Worm (Caenorhabditis elegans) whole organism, late embryonic: ENCODE results near the gene pqn-53.

Experiments used
- C08G9.2 ChIP-seq: sonication (generic microtip); optimal IDR thresholded peaks from 2 replicates; lab custom pipeline; 2016; ENCODE audit warnings: mild to moderate bottlenecking, missing genetic modification characterization, moderate library complexity, missing compliant biosample characterization
- C38D4.7 ChIP-seq: fragments of 200-800 bp; sonication (Bioruptor generic); optimal IDR thresholded peaks from 2 replicates; lab custom pipeline; 2018; ENCODE audit warnings: mild to moderate bottlenecking, missing genetic modification characterization, moderate library complexity, missing compliant biosample characterization
- ahr-1 ChIP-seq: sonication (generic microtip); optimal IDR thresholded peaks from 2 replicates; lab custom pipeline; 2016; ENCODE audit warnings: missing genetic modification characterization, missing compliant biosample characterization
- ama-1 ChIP-seq: fragments of 150-350 bp; optimal IDR thresholded peaks from 2 replicates; lab custom pipeline; 2014
- ceh-18 ChIP-seq: sonication (generic microtip); optimal IDR thresholded peaks from 2 replicates; lab custom pipeline; 2016; ENCODE audit warnings: missing genetic modification characterization, missing compliant biosample characterization
- ceh-19 ChIP-seq: fragments of 200-800 bp; sonication (Bioruptor generic); optimal IDR thresholded peaks from 2 replicates; lab custom pipeline; 2018; ENCODE audit warnings: mild to moderate bottlenecking, missing genetic modification characterization, missing compliant biosample characterization
- ceh-24 ChIP-seq: sonication (generic microtip); optimal IDR thresholded peaks from 2 replicates; lab custom pipeline; 2016; ENCODE audit warnings: mild to moderate bottlenecking, missing genetic modification characterization, missing compliant biosample characterization
- ceh-30 ChIP-seq: fragments of 150-350 bp; optimal IDR thresholded peaks from 2 replicates; lab custom pipeline; 2014; ENCODE audit warnings: missing biosample characterization, missing genetic modification characterization
- ceh-31 ChIP-seq: sonication (generic microtip); optimal IDR thresholded peaks from 2 replicates; lab custom pipeline; 2016; ENCODE audit warnings: missing genetic modification characterization, missing compliant biosample characterization
- ceh-34 ChIP-seq: sonication (generic microtip); optimal IDR thresholded peaks from 2 replicates; lab custom pipeline; 2016; ENCODE audit warnings: mild to moderate bottlenecking, missing genetic modification characterization, missing compliant biosample characterization
- dmd-4 ChIP-seq: sonication (generic microtip); optimal IDR thresholded peaks from 2 replicates; lab custom pipeline; 2016; ENCODE audit warnings: borderline replicate concordance, missing genetic modification characterization, missing compliant biosample characterization
- dve-1 ChIP-seq: sonication (generic microtip); optimal IDR thresholded peaks from 2 replicates; lab custom pipeline; 2017; ENCODE audit warnings: antibody characterized with exemption, mild to moderate bottlenecking, missing genetic modification characterization, missing compliant biosample characterization
- elt-2 ChIP-seq: sonication (generic microtip); optimal IDR thresholded peaks from 2 replicates; lab custom pipeline; 2016; ENCODE audit warnings: missing genetic modification reagents, missing genetic modification characterization, missing compliant biosample characterization
- ets-4 ChIP-seq: sonication (generic microtip); optimal IDR thresholded peaks from 2 replicates; lab custom pipeline; 2016; ENCODE audit warnings: missing genetic modification characterization, missing compliant biosample characterization
- fkh-6 ChIP-seq: sonication (generic microtip); optimal IDR thresholded peaks from 2 replicates; lab custom pipeline; 2016; ENCODE audit warnings: missing genetic modification characterization, missing compliant biosample characterization
- gmeb-2 ChIP-seq: sonication (generic microtip); optimal IDR thresholded peaks from 2 replicates; lab custom pipeline; 2016; ENCODE audit warnings: missing genetic modification characterization, inconsistent platforms, missing compliant biosample characterization
- hlh-8 ChIP-seq: sonication (generic microtip); optimal IDR thresholded peaks from 2 replicates; lab custom pipeline; 2016; ENCODE audit warnings: missing genotype, missing genetic modification characterization, missing compliant biosample characterization
- lim-6 ChIP-seq: sonication (generic microtip); optimal IDR thresholded peaks from 2 replicates; lab custom pipeline; 2016; ENCODE audit warnings: missing genetic modification characterization, missing compliant biosample characterization
- madf-2 ChIP-seq: sonication (generic microtip); optimal IDR thresholded peaks from 2 replicates; lab custom pipeline; 2017; ENCODE audit warnings: missing genetic modification characterization, missing compliant biosample characterization
- mec-3 ChIP-seq: sonication (generic microtip); optimal IDR thresholded peaks from 2 replicates; lab custom pipeline; 2016; ENCODE audit warnings: borderline replicate concordance, missing genetic modification characterization, missing compliant biosample characterization
- nhr-232 ChIP-seq: sonication (generic microtip); optimal IDR thresholded peaks from 2 replicates; lab custom pipeline; 2016; ENCODE audit warnings: missing genetic modification characterization, missing compliant biosample characterization
- odd-2 ChIP-seq: sonication (generic microtip); optimal IDR thresholded peaks from 2 replicates; lab custom pipeline; 2017; ENCODE audit warnings: antibody characterized with exemption, mild to moderate bottlenecking, missing genetic modification characterization, missing compliant biosample characterization
- pax-1 ChIP-seq: fragments of 150-350 bp; optimal IDR thresholded peaks from 2 replicates; lab custom pipeline; 2014; ENCODE audit warnings: missing biosample characterization, missing genetic modification characterization
- pha-2 ChIP-seq: sonication (generic microtip); optimal IDR thresholded peaks from 2 replicates; lab custom pipeline; 2017; ENCODE audit warnings: mild to moderate bottlenecking, missing genetic modification characterization, missing compliant biosample characterization
- pha-4 ChIP-seq: fragments of 150-350 bp; optimal IDR thresholded peaks from 2 replicates; lab custom pipeline; 2018; ENCODE audit warnings: missing biosample characterization, missing genetic modification reagents, missing genetic modification characterization
- pqm-1 ChIP-seq: sonication (generic microtip); optimal IDR thresholded peaks from 2 replicates; lab custom pipeline; 2016; ENCODE audit warnings: missing genetic modification characterization, missing compliant biosample characterization
- sdc-2 ChIP-seq: sonication (generic microtip); optimal IDR thresholded peaks from 2 replicates; lab custom pipeline; 2016; ENCODE audit warnings: missing genotype, missing genetic modification characterization, missing compliant biosample characterization
- sox-2 ChIP-seq: fragments of 200-800 bp; sonication (Bioruptor generic); IDR thresholded peaks from 2 replicates; pipeline ENCODE4 v1.3.6; 2022; ENCODE audit warnings: missing genetic modification reagents, missing genetic modification characterization, missing compliant biosample characterization
- sox-4 ChIP-seq: sonication (generic microtip); optimal IDR thresholded peaks from 2 replicates; lab custom pipeline; 2017; ENCODE audit warnings: mild to moderate bottlenecking, missing genetic modification characterization, inconsistent platforms, missing compliant biosample characterization
- ttx-3 ChIP-seq: sonication (generic microtip); optimal IDR thresholded peaks from 2 replicates; lab custom pipeline; 2016; ENCODE audit warnings: missing genetic modification reagents, missing genetic modification characterization, missing compliant biosample characterization
- unc-42 ChIP-seq: sonication (generic microtip); optimal IDR thresholded peaks from 2 replicates; lab custom pipeline; 2016; ENCODE audit warnings: missing genotype, missing genetic modification characterization, missing compliant biosample characterization

Gene pqn-53

ce11 chrV:12038317-12038716 lies 26.9 kb downstream of the pqn-53 start:
- TF ChIP-seq ets-4 (tag; lab: Kevin White, UChicago) (no peak), ceh-34 (tag; lab: Kevin White, UChicago) (no peak), sox-4 (tag; lab: Kevin White, UChicago) (no peak), sox-2 (GFP tag; lab: Robert Waterston, UW) (peak; percentile 4; the same call in 1 of the 2 replicates), hlh-8 (no peak)

ce11 chrV:12037889-12038288 lies 27.3 kb downstream of the pqn-53 start:
- TF ChIP-seq fkh-6 (tag; lab: Kevin White, UChicago) (no peak), pha-4 (no peak), ama-1 (lab: Kevin White, UChicago) (no peak), ceh-30 (tag; lab: Kevin White, UChicago) (no peak), dve-1 (tag; lab: Kevin White, UChicago) (no peak), lim-6 (tag; lab: Kevin White, UChicago) (no peak), odd-2 (tag; lab: Kevin White, UChicago) (no peak), pqm-1 (tag; lab: Kevin White, UChicago) (no peak), gmeb-2 (no peak), sdc-2 (tag; lab: Kevin White, UChicago) (no peak), ceh-18 (tag; lab: Kevin White, UChicago) (no peak)

- peak; percentile 18; the same call in 1 of the 2 replicates for TF ChIP-seq sox-2 (GFP tag; lab: Robert Waterston, UW)
- peak; percentile 20 for TF ChIP-seq ceh-31 (tag; lab: Kevin White, UChicago)
- TF ChIP-seq elt-2 (tag; lab: Kevin White, UChicago), result no peak
- peak; percentile 23 for TF ChIP-seq unc-42 (tag; lab: Kevin White, UChicago)
These were observed 29.1 kb downstream of the pqn-53 start for ce11 chrV:12036129-12036528.

ce11 chrV:12033841-12034240 lies 31.4 kb downstream of the pqn-53 start:
- TF ChIP-seq ahr-1 (tag; lab: Kevin White, UChicago) (no peak), unc-42 (tag; lab: Kevin White, UChicago) (peak; percentile 62), C08G9.2 (tag; lab: Kevin White, UChicago) (no peak), pqm-1 (tag; lab: Kevin White, UChicago) (no peak), ets-4 (tag; lab: Kevin White, UChicago) (no peak), madf-2 (tag; lab: Kevin White, UChicago) (no peak), dmd-4 (tag; lab: Kevin White, UChicago) (no peak)

ce11 chrV:12032060-12032459 lies 33.1 kb downstream of the pqn-53 start, which contains the start of gene pkc-1:
pkc-1 (minus strand) TSS chrV:12032160.
- no peak for TF ChIP-seq ets-4 (tag; lab: Kevin White, UChicago)
- no peak for TF ChIP-seq hlh-8

- TF ChIP-seq pax-1 (no peak), pha-2 (tag; lab: Kevin White, UChicago) (no peak), ceh-19 (GFP tag; lab: Kevin White, UChicago) (no peak), pha-4 (no peak), lim-6 (tag; lab: Kevin White, UChicago) (no peak), nhr-232 (no peak), ceh-24 (tag; lab: Kevin White, UChicago) (no peak), C38D4.7 (no peak), ets-4 (tag; lab: Kevin White, UChicago) (no peak), mec-3 (tag; lab: Kevin White, UChicago) (no peak), fkh-6 (tag; lab: Kevin White, UChicago) (no peak), ceh-31 (tag; lab: Kevin White, UChicago) (no peak), sox-4 (tag; lab: Kevin White, UChicago) (no peak), ttx-3 (tag; lab: Kevin White, UChicago) (no peak)
- TF ChIP-seq, all 69 proteins: peak for 0
These were observed 37.0 kb downstream of the pqn-53 start for ce11 chrV:12028151-12028550.
